Worm (Caenorhabditis elegans): Measurements from ENCODE around the gene col-171.

ce11 chrX:6289038-6289437 is 45.1 kb upstream of the col-171 start:
- TF ChIP-seq nhr-23 (tag; optimal IDR thresholded peaks at IDR 0.05) (no peak), fkh-10 (GFP tag; optimal IDR thresholded peaks at IDR 0.05) (no peak), nhr-76 (tag; optimal IDR thresholded peaks at IDR 0.05) (no peak), lin-15B (tag; optimal IDR thresholded peaks at IDR 0.05) (no peak), mdl-1 (tag; optimal IDR thresholded peaks at IDR 0.05) (no peak), unc-39 (tag; optimal IDR thresholded peaks at IDR 0.05) (no peak), lin-39 (tag; optimal IDR thresholded peaks at IDR 0.05) (no peak), pha-4 (tag; optimal IDR thresholded peaks at IDR 0.05) (no peak), nhr-12 (tag; optimal IDR thresholded peaks at IDR 0.05) (no peak), ceh-9 (tag; optimal IDR thresholded peaks at IDR 0.05) (no peak), elt-3 (tag; optimal IDR thresholded peaks at IDR 0.05) (no peak), nhr-28 (tag; optimal IDR thresholded peaks at IDR 0.05) (no peak), snpc-4 (tag; optimal IDR thresholded peaks at IDR 0.05) (no peak)

Data from whole organism, L3 larva.